Fruit fly (Drosophila melanogaster): Measurements from ENCODE around the gene CG14990.

Gene CG14990

DNA sequence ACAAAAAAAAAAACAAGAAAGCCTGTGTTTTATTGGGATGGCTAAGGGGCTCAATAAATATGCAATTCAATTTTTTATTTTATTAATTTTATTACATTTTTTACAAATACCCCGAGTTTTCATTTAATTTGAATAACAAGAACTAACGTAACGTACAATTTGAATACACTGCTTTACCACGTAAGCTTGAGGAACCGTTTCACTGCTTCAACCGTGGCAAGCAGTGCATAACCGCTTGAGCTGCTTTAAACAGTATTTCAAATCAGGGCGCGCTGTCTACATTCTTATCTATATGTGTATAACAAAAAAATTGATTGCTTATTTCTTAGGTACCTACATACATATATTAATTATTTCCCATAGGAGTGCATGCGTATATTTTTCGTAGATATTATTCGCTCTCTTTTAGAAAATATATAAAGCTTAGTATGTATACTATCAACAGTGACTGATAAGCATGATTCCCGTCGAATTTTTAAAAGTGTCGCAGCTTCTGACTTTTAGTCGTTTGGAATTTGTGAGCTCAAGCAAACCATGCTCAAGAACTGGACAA is at the start of gene CG14990 (continued):
- TF ChIP-seq CG4360 (GFP tag; IDR thresholded peaks at IDR 0.05) (peak; percentile 37; the same call in 1 of the 2 replicates), danr (GFP tag; IDR thresholded peaks at IDR 0.05) (no peak), CG8290 (GFP tag; optimal IDR thresholded peaks at IDR 0.05) (peak; percentile 46), CG8290 (tag; optimal IDR thresholded peaks at IDR 0.05) (peak in 1 of 2 experiments; percentile 56), E2f2 (GFP tag; IDR thresholded peaks at IDR 0.05) (peak; percentile 99), Scr (GFP tag; IDR thresholded peaks at IDR 0.05; ENCODE audit: partially characterized antibody) (0 out of 2 replicates have a peak, but pooled peaks have one; percentile 26), CG13424 (tag; optimal IDR thresholded peaks at IDR 0.05) (no peak), CG17829 (tag; optimal IDR thresholded peaks at IDR 0.05) (peak; percentile 10), tap (tag; optimal IDR thresholded peaks at IDR 0.05) (peak; percentile 3), CG14860 (GFP tag; IDR thresholded peaks at IDR 0.05; ENCODE audit: partially characterized antibody) (no peak), aop (GFP tag; IDR thresholded peaks at IDR 0.05) (no peak), dimm (GFP tag; IDR thresholded peaks at IDR 0.05) (no peak), D19A (tag; optimal IDR thresholded peaks at IDR 0.05) (no peak), H2.0 (GFP tag; IDR thresholded peaks at IDR 0.05) (no peak), HmgD (GFP tag; optimal IDR thresholded peaks at IDR 0.05) (peak; percentile 2)

dm6 chr3L:4044497-4044896 is 48.5 kb upstream of the CG14990 start:
- TF ChIP-seq ase (GFP tag; IDR thresholded peaks at IDR 0.05) = peak; percentile 48; the same call in 1 of the 3 replicates
- peak; percentile 31; the same call in 1 of the 2 replicates for TF ChIP-seq CG7372 (GFP tag; IDR thresholded peaks at IDR 0.05)
- TF ChIP-seq MTF-1 (GFP tag; optimal IDR thresholded peaks at IDR 0.05; ENCODE audit: borderline replicate concordance) = no peak
- no peak for TF ChIP-seq CG10654 (GFP tag; optimal IDR thresholded peaks at IDR 0.05)
- no peak for TF ChIP-seq prd (optimal IDR thresholded peaks at IDR 0.05)
- TF ChIP-seq prd (GFP tag; IDR thresholded peaks at IDR 0.05) = peak; percentile 10; the same call in 1 of the 3 replicates
- TF ChIP-seq Ptx1 (GFP tag; IDR thresholded peaks at IDR 0.05) = peak; percentile 36; the same call in 1 of the 2 replicates
- no peak for TF ChIP-seq kay (GFP tag; optimal IDR thresholded peaks at IDR 0.05)
- TF ChIP-seq pita (GFP tag; optimal IDR thresholded peaks at IDR 0.05) = no peak
- TF ChIP-seq az2 (GFP tag; optimal IDR thresholded peaks at IDR 0.05) = no peak
- peak; percentile 2 for TF ChIP-seq phol (tag; optimal IDR thresholded peaks at IDR 0.05)
- TF ChIP-seq CG34422 (GFP tag; IDR thresholded peaks at IDR 0.05) = no peak
- TF ChIP-seq bbx (GFP tag; IDR thresholded peaks at IDR 0.05; ENCODE audit: partially characterized antibody) = no peak
- peak; percentile 18 for TF ChIP-seq grau (tag; optimal IDR thresholded peaks at IDR 0.05)
- TF ChIP-seq CG2712 (tag; optimal IDR thresholded peaks at IDR 0.05) = peak; percentile 15
- no peak for TF ChIP-seq en (GFP tag; optimal IDR thresholded peaks at IDR 0.05)
- TF ChIP-seq Asciz (GFP tag; optimal IDR thresholded peaks at IDR 0.05) = peak; percentile 16
- TF ChIP-seq CG17359 (tag; optimal IDR thresholded peaks at IDR 0.05) = peak; percentile 32
- TF ChIP-seq Eip74EF (GFP tag; optimal IDR thresholded peaks at IDR 0.05) = peak in 1 of 2 experiments; percentile 49
- no peak for TF ChIP-seq CG7556 (GFP tag; optimal IDR thresholded peaks at IDR 0.05)
- no peak for TF ChIP-seq Lpt (GFP tag; optimal IDR thresholded peaks at IDR 0.05)
- no peak for TF ChIP-seq Nf-YA (GFP tag; IDR thresholded peaks at IDR 0.05)
- peak; percentile 29 for TF ChIP-seq CG2678 (tag; optimal IDR thresholded peaks at IDR 0.05)
- TF ChIP-seq CG10366 (GFP tag; IDR thresholded peaks at IDR 0.05) = peak; percentile 49
- TF ChIP-seq Adf1 (GFP tag; IDR thresholded peaks at IDR 0.05) = no peak
- peak; percentile 55 for TF ChIP-seq sd (tag; optimal IDR thresholded peaks at IDR 0.05)
- TF ChIP-seq CG8924 (tag; optimal IDR thresholded peaks at IDR 0.05) = peak; percentile 7
- TF ChIP-seq CG10959 (GFP tag; IDR thresholded peaks at IDR 0.05) = no peak
- TF ChIP-seq Optix (GFP tag; IDR thresholded peaks at IDR 0.05) = no peak
- no peak for TF ChIP-seq Fer2 (tag; optimal IDR thresholded peaks at IDR 0.05)
- TF ChIP-seq gcm2 (GFP tag; optimal IDR thresholded peaks at IDR 0.05) = no peak
- no peak for TF ChIP-seq chif (GFP tag; optimal IDR thresholded peaks at IDR 0.05)
- TF ChIP-seq HLHmδ (GFP tag; optimal IDR thresholded peaks at IDR 0.05) = no peak
- TF ChIP-seq CG17912 (GFP tag; optimal IDR thresholded peaks at IDR 0.05) = no peak
- peak; percentile 14 for TF ChIP-seq CG7839 (tag; optimal IDR thresholded peaks at IDR 0.05)
- TF ChIP-seq Dip2 (GFP tag; IDR thresholded peaks at IDR 0.05) = no peak

All from whole organism, embryonic.